Fruit fly (Drosophila melanogaster) whole organism, pupa: Measurements from ENCODE around the gene Spn28Da.

Experiments used
- CG10348 ChIP-seq: fragments of 200-800 bp; sonication (Bioruptor generic); IDR thresholded peaks from 2 replicates; pipeline ENCODE4 v1.3.6; 2022; ENCODE audit warnings: missing biosample characterization, missing genetic modification characterization
- CG12605 ChIP-seq: fragments of 200-800 bp; sonication (Bioruptor generic); IDR thresholded peaks from 2 replicates; pipeline ENCODE4 v1.3.6; 2022; ENCODE audit warnings: missing biosample characterization, missing genetic modification characterization
- CG34367 ChIP-seq: fragments of 200-800 bp; sonication (Bioruptor generic); optimal IDR thresholded peaks from 2 replicates; lab custom pipeline; 2018; ENCODE audit warnings: missing biosample characterization, mild to moderate bottlenecking, missing genetic modification characterization
- CG9948 ChIP-seq: fragments of 200-800 bp; sonication (Bioruptor generic); optimal IDR thresholded peaks from 2 replicates; lab custom pipeline; 2018; ENCODE audit warnings: missing biosample characterization, mild to moderate bottlenecking, missing genetic modification characterization, moderate library complexity
- D1 ChIP-seq: fragments of 200-800 bp; sonication (Bioruptor generic); optimal IDR thresholded peaks from 2 replicates; lab custom pipeline; 2018; ENCODE audit warnings: missing biosample characterization, mild to moderate bottlenecking, missing genetic modification characterization, moderate library complexity
- EcR ChIP-seq: fragments of 200-800 bp; sonication (Bioruptor generic); optimal IDR thresholded peaks from 3 replicates; lab custom pipeline; 2019; ENCODE audit warnings: missing biosample characterization, missing genetic modification characterization, mild to moderate bottlenecking, moderate library complexity, missing genetic modification reagents
- gl ChIP-seq: fragments of 200-800 bp; sonication (Bioruptor generic); optimal IDR thresholded peaks from 2 replicates; lab custom pipeline; 2018; ENCODE audit warnings: missing biosample characterization, mild to moderate bottlenecking, missing genetic modification characterization
- rn ChIP-seq: fragments of 200-800 bp; sonication (Bioruptor generic); IDR thresholded peaks from 2 replicates; pipeline ENCODE4 v1.3.6; 2022; ENCODE audit warnings: missing biosample characterization, missing genetic modification characterization

DNA sequence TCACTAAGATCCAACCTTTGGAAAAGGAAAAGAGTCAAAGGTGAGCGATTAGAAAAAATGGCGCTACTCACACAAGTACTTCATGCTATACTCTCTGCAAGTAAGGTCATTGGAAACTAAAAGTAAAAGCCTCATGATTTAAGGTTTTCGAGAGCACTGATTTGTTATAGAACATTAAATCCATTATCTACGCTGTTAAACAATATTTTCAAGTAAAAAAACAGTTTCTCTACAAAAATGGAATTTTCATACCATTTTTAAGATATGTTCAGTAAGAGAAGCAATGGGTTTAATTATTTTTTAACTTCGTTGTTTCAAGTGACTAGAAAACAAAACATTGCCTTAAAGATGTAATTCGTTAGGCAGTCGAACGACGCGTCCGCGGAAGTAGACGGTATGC is at the start of gene Spn28Da:
- TF ChIP-seq D1 (tag; lab: Kevin White, UChicago) (no peak), EcR (GFP tag; lab: Kevin White, UChicago) (no peak), CG34367 (tag; lab: Kevin White, UChicago) (no peak), rn (GFP tag; lab: Robert Waterston, UW) (no peak), CG12605 (GFP tag; lab: Robert Waterston, UW) (no peak), CG9948 (tag; lab: Kevin White, UChicago) (no peak), gl (no peak), CG10348 (no peak)
